Fruit fly (Drosophila melanogaster): ENCODE measurements around the gene ome.

The ome gene

dm6 chr3L:14782626-14783362, 110.2 kb downstream of the ome start:
- TF ChIP-seq CG10348 (GFP tag; IDR thresholded peaks at IDR 0.05) (no peak), EcR (GFP tag; optimal IDR thresholded peaks at IDR 0.05) (peak; percentile 1), Ets98B (GFP tag; IDR thresholded peaks at IDR 0.05) (no peak), gl (tag; optimal IDR thresholded peaks at IDR 0.05) (peak; percentile 23), D1 (tag; optimal IDR thresholded peaks at IDR 0.05) (no peak)

dm6 chr3L:14783363-14783627, 110.7 kb downstream of the ome start:
- TF ChIP-seq CG12605 (GFP tag; IDR thresholded peaks at IDR 0.05) = no peak
- no peak for TF ChIP-seq CG14655 (GFP tag; optimal IDR thresholded peaks at IDR 0.05)
- no peak for TF ChIP-seq Snoo (tag; optimal IDR thresholded peaks at IDR 0.05)
- TF ChIP-seq gl (tag; optimal IDR thresholded peaks at IDR 0.05) = no peak
- TF ChIP-seq CG9948 (tag; optimal IDR thresholded peaks at IDR 0.05) = no peak
- no peak for TF ChIP-seq CG4496 (GFP tag; IDR thresholded peaks at IDR 0.05)
- no peak for TF ChIP-seq CG32121 (GFP tag; IDR thresholded peaks at IDR 0.05)
- no peak for TF ChIP-seq fd96Ca (GFP tag; IDR thresholded peaks at IDR 0.05)

- TF ChIP-seq CG8301 (tag; optimal IDR thresholded peaks at IDR 0.05) (no peak), CG8159 (tag; optimal IDR thresholded peaks at IDR 0.05) (no peak), CG13204 (GFP tag; optimal IDR thresholded peaks at IDR 0.05) (no peak), CG4496 (GFP tag; IDR thresholded peaks at IDR 0.05) (no peak), gl (tag; optimal IDR thresholded peaks at IDR 0.05) (no peak), CG32121 (GFP tag; IDR thresholded peaks at IDR 0.05) (no peak), Pif1A (GFP tag; optimal IDR thresholded peaks at IDR 0.05) (no peak), CG9948 (tag; optimal IDR thresholded peaks at IDR 0.05) (no peak), Ets98B (GFP tag; IDR thresholded peaks at IDR 0.05) (no peak), Pif1B (GFP tag; optimal IDR thresholded peaks at IDR 0.05) (no peak), CG12605 (GFP tag; IDR thresholded peaks at IDR 0.05) (no peak)
Observed at dm6 chr3L:14784241-14784948, 111.8 kb downstream of the ome start.

dm6 chr3L:14784949-14785408, 112.3 kb downstream of the ome start:
- peak; percentile 78 for TF ChIP-seq CG15710 (tag; optimal IDR thresholded peaks at IDR 0.05)
- TF ChIP-seq CG34367 (tag; optimal IDR thresholded peaks at IDR 0.05) = peak; percentile 71
- peak; percentile 77 for TF ChIP-seq D1 (tag; optimal IDR thresholded peaks at IDR 0.05)
- TF ChIP-seq Pif1A (GFP tag; optimal IDR thresholded peaks at IDR 0.05) = peak; percentile 69
- TF ChIP-seq Pif1B (GFP tag; optimal IDR thresholded peaks at IDR 0.05) = peak; percentile 49
- TF ChIP-seq EcR (GFP tag; optimal IDR thresholded peaks at IDR 0.05) = no peak
- peak; percentile 91 for TF ChIP-seq CG14655 (GFP tag; optimal IDR thresholded peaks at IDR 0.05)
- no peak; the same call in 1 of the 3 replicates for TF ChIP-seq CG4496 (GFP tag; IDR thresholded peaks at IDR 0.05)
- peak; percentile 56 for TF ChIP-seq rn (GFP tag; IDR thresholded peaks at IDR 0.05)
- TF ChIP-seq CG9948 (tag; optimal IDR thresholded peaks at IDR 0.05) = peak; percentile 82
- no peak for TF ChIP-seq fd96Ca (GFP tag; IDR thresholded peaks at IDR 0.05)
- TF ChIP-seq CG13204 (GFP tag; optimal IDR thresholded peaks at IDR 0.05) = no peak
- TF ChIP-seq CG8159 (tag; optimal IDR thresholded peaks at IDR 0.05) = peak; percentile 79
- peak; percentile 90 for TF ChIP-seq CG8301 (tag; optimal IDR thresholded peaks at IDR 0.05)
- peak; percentile 52 for TF ChIP-seq Ets98B (GFP tag; IDR thresholded peaks at IDR 0.05)
- no peak; the same call in 1 of the 2 replicates for TF ChIP-seq CG10348 (GFP tag; IDR thresholded peaks at IDR 0.05)
- TF ChIP-seq Snoo (tag; optimal IDR thresholded peaks at IDR 0.05) = peak; percentile 73
- peak; percentile 78 for TF ChIP-seq CG32121 (GFP tag; IDR thresholded peaks at IDR 0.05)
- TF ChIP-seq CG12605 (GFP tag; IDR thresholded peaks at IDR 0.05) = peak; percentile 56
- peak; percentile 18 for TF ChIP-seq gl (tag; optimal IDR thresholded peaks at IDR 0.05)
- peak; percentile 78 for TF ChIP-seq CG17806 (tag; optimal IDR thresholded peaks at IDR 0.05)

- TF ChIP-seq CG4496 (GFP tag; IDR thresholded peaks at IDR 0.05) (peak; percentile 82; the same call in 2 of the 3 replicates), CG14655 (GFP tag; optimal IDR thresholded peaks at IDR 0.05) (peak; percentile 85), CG12605 (GFP tag; IDR thresholded peaks at IDR 0.05) (peak; percentile 54), CG15710 (tag; optimal IDR thresholded peaks at IDR 0.05) (peak; percentile 68), CG8301 (tag; optimal IDR thresholded peaks at IDR 0.05) (peak; percentile 85), CG13204 (GFP tag; optimal IDR thresholded peaks at IDR 0.05) (peak; percentile 35), Snoo (tag; optimal IDR thresholded peaks at IDR 0.05) (peak; percentile 42), CG17806 (tag; optimal IDR thresholded peaks at IDR 0.05) (peak; percentile 73), CG8159 (tag; optimal IDR thresholded peaks at IDR 0.05) (peak; percentile 74), fd96Ca (GFP tag; IDR thresholded peaks at IDR 0.05) (peak; percentile 87), EcR (GFP tag; optimal IDR thresholded peaks at IDR 0.05) (peak; percentile 98), CG34367 (tag; optimal IDR thresholded peaks at IDR 0.05) (peak; percentile 53), rn (GFP tag; IDR thresholded peaks at IDR 0.05) (peak; percentile 57; the same call in 1 of the 2 replicates), CG10348 (GFP tag; IDR thresholded peaks at IDR 0.05) (peak; percentile 50; the same call in 1 of the 2 replicates), CG9948 (tag; optimal IDR thresholded peaks at IDR 0.05) (peak; percentile 73), Pif1A (GFP tag; optimal IDR thresholded peaks at IDR 0.05) (peak; percentile 86), Pif1B (GFP tag; optimal IDR thresholded peaks at IDR 0.05) (peak; percentile 61), Ets98B (GFP tag; IDR thresholded peaks at IDR 0.05) (peak; percentile 83), CG32121 (GFP tag; IDR thresholded peaks at IDR 0.05) (peak; percentile 84), gl (tag; optimal IDR thresholded peaks at IDR 0.05) (peak; percentile 5), D1 (tag; optimal IDR thresholded peaks at IDR 0.05) (no peak)
Observed at dm6 chr3L:14785492-14785916, 112.9 kb downstream of the ome start.
